Worm (Caenorhabditis elegans): ENCODE results near the gene srh-61.

- TF ChIP-seq nhr-12 (tag; optimal IDR thresholded peaks at IDR 0.05) (no peak), lin-39 (tag; optimal IDR thresholded peaks at IDR 0.05) (no peak), nhr-77 (tag; optimal IDR thresholded peaks at IDR 0.05) (no peak), daf-12 (tag; optimal IDR thresholded peaks at IDR 0.05) (no peak), elt-2 (tag; optimal IDR thresholded peaks at IDR 0.05) (no peak), ama-1 (optimal IDR thresholded peaks at IDR 0.05) (no peak), zag-1 (tag; optimal IDR thresholded peaks at IDR 0.05) (no peak), pha-4 (tag; optimal IDR thresholded peaks at IDR 0.05) (no peak), unc-39 (tag; optimal IDR thresholded peaks at IDR 0.05) (no peak)
Measured at ce11 chrII:12480811-12481210, 35.4 kb downstream of the srh-61 start, which contains the start of gene arrd-9.
